Fruit fly (Drosophila melanogaster) whole organism, prepupa: ENCODE data around the gene GramD1B.

Source experiments
- CG10669 ChIP-seq: fragments of 200-800 bp; sonication (Bioruptor generic); optimal IDR thresholded peaks from 3 replicates; lab custom pipeline; 2018; ENCODE audit warnings: missing biosample characterization, mild to moderate bottlenecking, missing genetic modification characterization, moderate library complexity
- CG11902 ChIP-seq: fragments of 200-800 bp; sonication (Bioruptor generic); optimal IDR thresholded peaks from 3 replicates; lab custom pipeline; 2016; ENCODE audit warnings: missing biosample characterization, missing genetic modification characterization
- CG32006 ChIP-seq: fragments of 200-800 bp; sonication (Bioruptor generic); optimal IDR thresholded peaks from 3 replicates; lab custom pipeline; 2017; ENCODE audit warnings: missing biosample characterization, mild to moderate bottlenecking, missing genetic modification characterization
- CG6163 ChIP-seq: fragments of 200-800 bp; sonication (Bioruptor generic); IDR thresholded peaks from 3 replicates; pipeline ENCODE4 v1.3.6; 2022; ENCODE audit warnings: missing biosample characterization, missing genetic modification characterization
- CG6808 ChIP-seq: fragments of 200-800 bp; sonication (Bioruptor generic); optimal IDR thresholded peaks from 3 replicates; lab custom pipeline; 2017; ENCODE audit warnings: missing biosample characterization, missing genetic modification characterization, mild to moderate bottlenecking, moderate library complexity, missing genetic modification reagents
- CG8119 ChIP-seq: fragments of 200-800 bp; sonication (Bioruptor generic); IDR thresholded peaks from 3 replicates; pipeline ENCODE4 v1.3.6; 2022; ENCODE audit warnings: missing biosample characterization, missing genetic modification characterization
- CG8632 ChIP-seq: fragments of 200-800 bp; sonication (Bioruptor generic); optimal IDR thresholded peaks from 3 replicates; lab custom pipeline; 2016; ENCODE audit warnings: missing biosample characterization, missing genetic modification characterization
- Eip75B ChIP-seq: fragments of 200-800 bp; sonication (Bioruptor generic); optimal IDR thresholded peaks from 3 replicates; lab custom pipeline; 2016; ENCODE audit warnings: missing biosample characterization, missing genetic modification characterization
- Hr39 ChIP-seq: fragments of 200-800 bp; sonication (Bioruptor generic); optimal IDR thresholded peaks from 2 replicates; lab custom pipeline; 2016; ENCODE audit warnings: missing biosample characterization, missing genetic modification characterization
- Met ChIP-seq: fragments of 200-800 bp; sonication (Bioruptor generic); optimal IDR thresholded peaks from 3 replicates; lab custom pipeline; 2016; ENCODE audit warnings: missing biosample characterization, missing genetic modification characterization
- Sox102F ChIP-seq: fragments of 200-800 bp; sonication (Bioruptor generic); optimal IDR thresholded peaks from 2 replicates; lab custom pipeline; 2016; ENCODE audit warnings: missing biosample characterization, mild to moderate bottlenecking, missing genetic modification characterization
- eg ChIP-seq: fragments of 200-800 bp; sonication (Bioruptor generic); IDR thresholded peaks from 3 replicates; pipeline ENCODE4 v1.3.6; 2022; ENCODE audit warnings: missing biosample characterization, missing genetic modification characterization
- esn ChIP-seq: fragments of 200-800 bp; sonication (Bioruptor generic); optimal IDR thresholded peaks from 2 replicates; lab custom pipeline; 2016; ENCODE audit warnings: missing biosample characterization, mild to moderate bottlenecking, missing genetic modification characterization, moderate library complexity

DNA sequence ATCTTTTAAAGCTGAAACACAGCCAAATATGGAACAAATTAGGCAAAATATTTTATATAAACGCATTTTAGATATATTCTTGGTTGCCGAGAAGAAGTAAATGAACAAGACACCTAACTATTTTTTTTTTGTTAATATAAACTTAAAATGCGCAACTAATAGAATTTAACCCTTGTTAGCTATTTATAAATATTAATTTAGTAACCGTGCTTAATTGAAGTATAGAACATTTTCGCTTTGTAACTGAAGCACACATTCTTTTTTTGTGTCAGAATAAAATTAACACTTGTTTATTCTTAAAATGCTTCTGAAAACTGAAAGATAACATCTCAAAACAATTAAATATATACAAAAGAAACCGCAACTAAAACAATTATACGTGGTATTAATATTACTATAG is 14.5 kb upstream of the GramD1B start, which contains the start of gene Sfp23F:
- TF ChIP-seq eg (GFP tag; lab: Robert Waterston, UW), result no peak
- TF ChIP-seq CG8632 (GFP tag; lab: Kevin White, UChicago), result no peak
- no peak for TF ChIP-seq CG11902
- TF ChIP-seq CG6808 (GFP tag; lab: Kevin White, UChicago), result no peak
- no peak for TF ChIP-seq esn (GFP tag; lab: Kevin White, UChicago)
- no peak for TF ChIP-seq Hr39
- TF ChIP-seq CG32006 (GFP tag; lab: Kevin White, UChicago), result no peak
- no peak for TF ChIP-seq Sox102F
- TF ChIP-seq CG6163, result no peak
- no peak for TF ChIP-seq CG8119 (GFP tag; lab: Robert Waterston, UW)
- no peak for TF ChIP-seq CG10669 (GFP tag; lab: Kevin White, UChicago)
- no peak for TF ChIP-seq Met (GFP tag; lab: Kevin White, UChicago)
- TF ChIP-seq Eip75B (GFP tag; lab: Kevin White, UChicago), result no peak
